Worm (Caenorhabditis elegans): ENCODE results near the gene srz-29.
"Not testable (repeated sequence)": the region's sequence is repeated elsewhere in the genome, so short reads cannot be mapped to it uniquely, and the experiment has no call there.

srz-29 gene

ce11 chrIV:13679495-13679894, 33.8 kb upstream of the srz-29 start:
- TF ChIP-seq ztf-23 (GFP tag; IDR thresholded peaks at IDR 0.05), result no peak
- no peak for TF ChIP-seq med-1 (GFP tag; optimal IDR thresholded peaks at IDR 0.05; ENCODE audit: insufficient read depth)
- TF ChIP-seq tab-1 (GFP tag; IDR thresholded peaks at IDR 0.05), result no peak
- TF ChIP-seq flt-1 (GFP tag; IDR thresholded peaks at IDR 0.05), result no peak
- no peak for TF ChIP-seq ref-1 (GFP tag; conservative IDR thresholded peaks at IDR 0.05)
- no peak for TF ChIP-seq cog-1 (tag; optimal IDR thresholded peaks at IDR 0.05)
- no peak for TF ChIP-seq ztf-29 (GFP tag; IDR thresholded peaks at IDR 0.05)
- TF ChIP-seq klf-2 (GFP tag; conservative IDR thresholded peaks at IDR 0.05), result no peak
- no peak for TF ChIP-seq T22C8.4 (GFP tag; IDR thresholded peaks at IDR 0.05)

- TF ChIP-seq tab-1 (GFP tag; IDR thresholded peaks at IDR 0.05) (no peak), med-1 (GFP tag; optimal IDR thresholded peaks at IDR 0.05; ENCODE audit: insufficient read depth) (no peak), klf-2 (GFP tag; conservative IDR thresholded peaks at IDR 0.05) (no peak), ztf-29 (GFP tag; IDR thresholded peaks at IDR 0.05) (no peak), cog-1 (tag; optimal IDR thresholded peaks at IDR 0.05) (no peak), ztf-23 (GFP tag; IDR thresholded peaks at IDR 0.05) (no peak), flt-1 (GFP tag; IDR thresholded peaks at IDR 0.05) (no peak), ref-1 (GFP tag; conservative IDR thresholded peaks at IDR 0.05) (no peak), T22C8.4 (GFP tag; IDR thresholded peaks at IDR 0.05) (no peak)
These were observed 32.9 kb upstream of the srz-29 start, which contains the start of gene srlf-26 for ce11 chrIV:13678649-13679048. Gene srlf-26, plus strand, starts transcription at chrIV:13678949.

- TF ChIP-seq ztf-29 (GFP tag; IDR thresholded peaks at IDR 0.05), result no peak
- TF ChIP-seq ref-1 (GFP tag; conservative IDR thresholded peaks at IDR 0.05), result no peak
- no peak for TF ChIP-seq tab-1 (GFP tag; IDR thresholded peaks at IDR 0.05)
- no peak for TF ChIP-seq med-1 (GFP tag; optimal IDR thresholded peaks at IDR 0.05; ENCODE audit: insufficient read depth)
- no peak for TF ChIP-seq ztf-23 (GFP tag; IDR thresholded peaks at IDR 0.05)
- no peak for TF ChIP-seq klf-2 (GFP tag; conservative IDR thresholded peaks at IDR 0.05)
- TF ChIP-seq cog-1 (tag; optimal IDR thresholded peaks at IDR 0.05), result no peak
- TF ChIP-seq flt-1 (GFP tag; IDR thresholded peaks at IDR 0.05), result no peak
- TF ChIP-seq T22C8.4 (GFP tag; IDR thresholded peaks at IDR 0.05), result no peak
These were observed 27.8 kb upstream of the srz-29 start, which contains the start of gene oac-48 for ce11 chrIV:13673504-13673903. Gene oac-48, plus strand, starts transcription at chrIV:13673804.

- TF ChIP-seq flt-1 (GFP tag; IDR thresholded peaks at IDR 0.05), result peak; percentile 79
These were observed 22.3 kb upstream of the srz-29 start for ce11 chrIV:13667975-13668374.

- TF ChIP-seq ztf-23 (GFP tag; IDR thresholded peaks at IDR 0.05), result no peak
- TF ChIP-seq T22C8.4 (GFP tag; IDR thresholded peaks at IDR 0.05), result no peak
- TF ChIP-seq ref-1 (GFP tag; conservative IDR thresholded peaks at IDR 0.05), result no peak
- no peak for TF ChIP-seq flt-1 (GFP tag; IDR thresholded peaks at IDR 0.05)
- no peak for TF ChIP-seq tab-1 (GFP tag; IDR thresholded peaks at IDR 0.05)
- TF ChIP-seq ztf-29 (GFP tag; IDR thresholded peaks at IDR 0.05), result no peak
- TF ChIP-seq klf-2 (GFP tag; conservative IDR thresholded peaks at IDR 0.05), result no peak
- no peak for TF ChIP-seq cog-1 (tag; optimal IDR thresholded peaks at IDR 0.05)
- no peak for TF ChIP-seq med-1 (GFP tag; optimal IDR thresholded peaks at IDR 0.05; ENCODE audit: insufficient read depth)
These were observed 21.2 kb upstream of the srz-29 start, which contains the start of gene fbxa-215 for ce11 chrIV:13666849-13667430. Gene fbxa-215, minus strand, starts transcription at chrIV:13666909.

- TF ChIP-seq flt-1 (GFP tag; IDR thresholded peaks at IDR 0.05) (no peak), med-1 (GFP tag; optimal IDR thresholded peaks at IDR 0.05; ENCODE audit: insufficient read depth) (no peak), tab-1 (GFP tag; IDR thresholded peaks at IDR 0.05) (no peak), ztf-23 (GFP tag; IDR thresholded peaks at IDR 0.05) (no peak), T22C8.4 (GFP tag; IDR thresholded peaks at IDR 0.05) (no peak)
These were observed 19.4 kb upstream of the srz-29 start for ce11 chrIV:13665073-13665472.

- TF ChIP-seq cog-1 (tag; optimal IDR thresholded peaks at IDR 0.05) (no peak), med-1 (GFP tag; optimal IDR thresholded peaks at IDR 0.05; ENCODE audit: insufficient read depth) (no peak), ztf-29 (GFP tag; IDR thresholded peaks at IDR 0.05) (no peak), klf-2 (GFP tag; conservative IDR thresholded peaks at IDR 0.05) (no peak)
These were observed 18.4 kb upstream of the srz-29 start, which contains the start of gene Y45F10C.4 for ce11 chrIV:13664090-13664489. Gene Y45F10C.4, minus strand, starts transcription at chrIV:13664190.

- not testable (repeated sequence) for TF ChIP-seq cog-1 (tag; optimal IDR thresholded peaks at IDR 0.05); ztf-23 (GFP tag; IDR thresholded peaks at IDR 0.05); ref-1 (GFP tag; conservative IDR thresholded peaks at IDR 0.05)
These were observed 16.8 kb upstream of the srz-29 start, which contains the start of gene Y45F10C.2 for ce11 chrIV:13662570-13662969. Gene Y45F10C.2, minus strand, starts transcription at chrIV:13662670.

ce11 chrIV:13659449-13659848, 13.7 kb upstream of the srz-29 start, which contains the start of gene Y45F10C.1:
Gene Y45F10C.1, minus strand, starts transcription at chrIV:13659549.
- TF ChIP-seq cog-1 (tag; optimal IDR thresholded peaks at IDR 0.05); klf-2 (GFP tag; conservative IDR thresholded peaks at IDR 0.05); ztf-23 (GFP tag; IDR thresholded peaks at IDR 0.05): not testable (repeated sequence)

- not testable (repeated sequence) for TF ChIP-seq cog-1 (tag; optimal IDR thresholded peaks at IDR 0.05); klf-2 (GFP tag; conservative IDR thresholded peaks at IDR 0.05); flt-1 (GFP tag; IDR thresholded peaks at IDR 0.05)
These were observed 6.3 kb upstream of the srz-29 start, which contains the start of gene Y45F10C.6 for ce11 chrIV:13652023-13652422. Gene Y45F10C.6, plus strand, starts transcription at chrIV:13652323.

- not testable (repeated sequence) for TF ChIP-seq tab-1 (GFP tag; IDR thresholded peaks at IDR 0.05); cog-1 (tag; optimal IDR thresholded peaks at IDR 0.05); klf-2 (GFP tag; conservative IDR thresholded peaks at IDR 0.05)
These were observed 5.7 kb upstream of the srz-29 start, which contains the start of gene C08F11.12 for ce11 chrIV:13651411-13651810. Gene C08F11.12, minus strand, starts transcription at chrIV:13651511.

Data from whole organism, midembryonic.